Worm (Caenorhabditis elegans): ENCODE measurements around the gene F32D8.12.

Gene F32D8.12

ce11 chrV:10859775-10860174, 31.1 kb downstream of the F32D8.12 start (continued):
- TF ChIP-seq cey-2 (tag; optimal IDR thresholded peaks at IDR 0.05; ENCODE audit: borderline replicate concordance, insufficient read depth) (peak; percentile 26), daf-19 (GFP tag; conservative IDR thresholded peaks at IDR 0.05) (no peak), ceh-62 (tag; optimal IDR thresholded peaks at IDR 0.05) (no peak), snpc-4 (tag; optimal IDR thresholded peaks at IDR 0.05) (no peak), hlh-11 (tag; optimal IDR thresholded peaks at IDR 0.05) (peak; percentile 67), php-3 (GFP tag; IDR thresholded peaks at IDR 0.05) (peak; percentile 60; the same call in 1 of the 2 replicates), mxl-2 (GFP tag; conservative IDR thresholded peaks at IDR 0.05) (no peak), madf-9 (GFP tag; conservative IDR thresholded peaks at IDR 0.05) (no peak), lsy-2 (tag; optimal IDR thresholded peaks at IDR 0.05) (peak in 1 of 2 experiments; percentile 43), spr-3 (GFP tag; optimal IDR thresholded peaks at IDR 0.05) (no peak), nhr-237 (tag; optimal IDR thresholded peaks at IDR 0.05) (no peak), mdl-1 (tag; optimal IDR thresholded peaks at IDR 0.05) (peak in 1 of 2 experiments; percentile 43), set-16 (GFP tag; IDR thresholded peaks at IDR 0.05) (no peak), nhr-102 (tag; optimal IDR thresholded peaks at IDR 0.05) (no peak), nhr-42 (GFP tag; IDR thresholded peaks at IDR 0.05) (no peak), hlh-30 (tag; optimal IDR thresholded peaks at IDR 0.05; ENCODE audit: insufficient read depth) (peak; percentile 23), madf-5 (GFP tag; IDR thresholded peaks at IDR 0.05) (no peak), tra-1 (GFP tag; IDR thresholded peaks at IDR 0.05) (no peak), aly-2 (tag; optimal IDR thresholded peaks at IDR 0.05) (no peak), fos-1 (tag; optimal IDR thresholded peaks at IDR 0.05) (no peak)

- TF ChIP-seq zfp-3 (GFP tag; conservative IDR thresholded peaks at IDR 0.05) (no peak), hlh-30 (tag; optimal IDR thresholded peaks at IDR 0.05; ENCODE audit: insufficient read depth) (peak; percentile 73), php-3 (GFP tag; IDR thresholded peaks at IDR 0.05) (0 out of 2 replicates have a peak, but pooled peaks have one; percentile 39), unc-62 (GFP tag; optimal IDR thresholded peaks at IDR 0.05 in 1 of 2) (peak in 1 of 2 experiments; percentile 71), unc-62 (tag; optimal IDR thresholded peaks at IDR 0.05) (no peak), nhr-48 (tag; optimal IDR thresholded peaks at IDR 0.05) (no peak), dmd-6 (GFP tag; IDR thresholded peaks at IDR 0.05) (peak; percentile 84), mxl-3 (GFP tag; optimal IDR thresholded peaks at IDR 0.05) (peak; percentile 32), daf-16 (GFP tag; optimal IDR thresholded peaks at IDR 0.05) (no peak), daf-16 (tag; optimal IDR thresholded peaks at IDR 0.05) (peak; percentile 77), daf-8 (GFP tag; IDR thresholded peaks at IDR 0.05) (no peak), dve-1 (tag; optimal IDR thresholded peaks at IDR 0.05; ENCODE audit: insufficient read depth) (peak; percentile 9), aha-1 (tag) (peak; percentile 80)
Measured at ce11 chrV:10859048-10859637, 31.7 kb downstream of the F32D8.12 start.

ce11 chrV:10858340-10858739, 32.5 kb downstream of the F32D8.12 start:
- TF ChIP-seq lsy-2 (tag; optimal IDR thresholded peaks at IDR 0.05) (peak; percentile 59 to 67), nhr-6 (tag; optimal IDR thresholded peaks at IDR 0.05) (peak; percentile 62), spr-3 (GFP tag; optimal IDR thresholded peaks at IDR 0.05) (no peak), mdl-1 (tag; optimal IDR thresholded peaks at IDR 0.05) (peak; percentile 53 to 82), mxl-2 (GFP tag; conservative IDR thresholded peaks at IDR 0.05) (no peak), php-3 (GFP tag; IDR thresholded peaks at IDR 0.05) (0 out of 2 replicates have a peak, but pooled peaks have one; percentile 10), hlh-11 (tag; optimal IDR thresholded peaks at IDR 0.05) (peak; percentile 92), nhr-41 (GFP tag; IDR thresholded peaks at IDR 0.05) (no peak), rbr-2 (tag; optimal IDR thresholded peaks at IDR 0.05) (peak; percentile 70), egl-27 (tag; optimal IDR thresholded peaks at IDR 0.05) (no peak), snpc-4 (tag; optimal IDR thresholded peaks at IDR 0.05) (no peak), duxl-1 (tag; optimal IDR thresholded peaks at IDR 0.05; ENCODE audit: poor library complexity) (peak; percentile 49), dve-1 (tag; optimal IDR thresholded peaks at IDR 0.05; ENCODE audit: insufficient read depth) (peak; percentile 34), vab-7 (GFP tag; IDR thresholded peaks at IDR 0.05) (peak; percentile 44), F49E8.2 (tag; optimal IDR thresholded peaks at IDR 0.05; ENCODE audit: borderline replicate concordance) (no peak), dpl-1 (GFP tag; optimal IDR thresholded peaks at IDR 0.05) (peak; percentile 10), daf-19 (GFP tag; conservative IDR thresholded peaks at IDR 0.05) (no peak), Y75B8A.6 (GFP tag; IDR thresholded peaks at IDR 0.05) (no peak), ces-1 (GFP tag; optimal IDR thresholded peaks at IDR 0.05) (no peak), nhr-48 (tag; optimal IDR thresholded peaks at IDR 0.05) (peak; percentile 79), fkh-10 (GFP tag; optimal IDR thresholded peaks at IDR 0.05) (peak; percentile 45), daf-16 (GFP tag; optimal IDR thresholded peaks at IDR 0.05) (peak in 1 of 2 experiments; percentile 92), daf-16 (tag; optimal IDR thresholded peaks at IDR 0.05) (peak; percentile 16), ztf-11 (tag; optimal IDR thresholded peaks at IDR 0.05) (no peak), lin-38 (GFP tag; IDR thresholded peaks at IDR 0.05) (peak; percentile 14; the same call in 1 of the 2 replicates), tra-1 (GFP tag; IDR thresholded peaks at IDR 0.05) (peak; percentile 81), lin-29 (GFP tag; IDR thresholded peaks at IDR 0.05) (0 out of 2 replicates have a peak, but pooled peaks have one; percentile 12)
